Fruit fly (Drosophila melanogaster): ENCODE results near the gene Akt.

DNA sequence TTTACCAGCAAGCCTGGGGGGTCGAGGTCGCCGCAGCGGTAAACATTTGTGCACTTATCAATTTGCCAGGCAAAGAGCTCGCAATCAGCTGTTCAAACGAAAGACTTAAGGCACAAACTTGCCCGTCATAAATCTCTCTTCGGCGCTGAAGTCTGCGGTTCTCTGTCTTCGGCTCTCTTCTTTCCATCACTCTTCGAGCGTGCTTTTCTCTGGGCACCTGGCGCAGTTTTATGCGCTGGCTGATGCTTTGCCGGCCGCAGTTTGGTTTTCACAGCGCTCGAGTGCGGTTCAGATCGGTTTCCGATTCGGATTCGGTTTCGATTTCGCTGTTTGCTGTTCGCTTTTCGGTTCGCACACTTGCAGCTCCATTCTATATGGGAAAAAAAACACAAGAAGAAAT is 29.4 kb downstream of the Akt start:
- no peak for TF ChIP-seq CG32006 (GFP tag; optimal IDR thresholded peaks at IDR 0.05)
- no peak for TF ChIP-seq CG10669 (GFP tag; optimal IDR thresholded peaks at IDR 0.05)
- TF ChIP-seq CG6276 (GFP tag; optimal IDR thresholded peaks at IDR 0.05), result no peak
- no peak for TF ChIP-seq Eip78C (GFP tag)
- no peak for TF ChIP-seq Gug (GFP tag; IDR thresholded peaks at IDR 0.05)
- TF ChIP-seq eg (GFP tag; IDR thresholded peaks at IDR 0.05), result peak; percentile 41; the same call in 1 of the 3 replicates
- TF ChIP-seq CG31627 (GFP tag; optimal IDR thresholded peaks at IDR 0.05), result no peak
- TF ChIP-seq lz (GFP tag; optimal IDR thresholded peaks at IDR 0.05), result no peak
- no peak for TF ChIP-seq Sox14 (GFP tag; optimal IDR thresholded peaks at IDR 0.05)
- TF ChIP-seq Hr38 (GFP tag; optimal IDR thresholded peaks at IDR 0.05), result no peak

Data from whole organism, prepupa.